Worm (Caenorhabditis elegans) whole organism, L1 larva: ENCODE measurements around the gene Y42A5A.5.

Experiments
- efl-1 ChIP-seq, 4 experiments: fragments of 150-350 bp; optimal IDR thresholded peaks in 3 of 4; peaks in 1 of 4; 1 replicate in 1 of 4; 2 replicates in 3 of 4; lab custom pipeline; 2014; ENCODE audit warnings: missing biosample characterization in 2 of 4, missing genetic modification characterization in 2 of 4, missing genetic modification reagents in 2 of 4
- egl-13 ChIP-seq: sonication (generic microtip); optimal IDR thresholded peaks from 2 replicates; lab custom pipeline; 2016; ENCODE audit warnings: missing genotype, missing genetic modification reagents, missing genetic modification characterization, missing compliant biosample characterization
- sox-4 ChIP-seq: sonication (generic microtip); optimal IDR thresholded peaks from 2 replicates; lab custom pipeline; 2016; ENCODE audit warnings: missing genetic modification characterization, missing compliant biosample characterization

DNA sequence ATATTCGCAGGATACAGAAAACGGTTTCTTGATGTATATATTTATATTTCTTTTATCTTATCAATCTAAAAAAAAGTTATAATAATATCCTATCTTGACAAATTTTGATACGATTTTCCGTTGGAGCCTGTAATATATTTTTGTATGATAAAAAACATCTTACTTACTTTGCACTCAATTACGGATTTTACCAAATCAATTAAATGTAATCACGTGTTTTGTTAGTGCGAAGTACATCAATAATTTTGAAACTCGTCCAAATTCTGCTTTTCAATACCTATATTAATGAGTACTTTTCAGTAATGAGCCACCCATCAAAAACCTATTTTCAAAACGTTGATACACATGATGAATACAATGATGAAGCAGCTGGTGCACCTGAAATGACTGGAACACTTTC is 39.9 kb upstream of the Y42A5A.5 start, which contains the start of gene T19C4.1:
- TF ChIP-seq sox-4 (no peak), egl-13 (tag; lab: Kevin White, UChicago) (no peak), efl-1 (optimal IDR thresholded peaks at IDR 0.05; lab: Kevin White, UChicago) (no peak), efl-1 (GFP tag; optimal IDR thresholded peaks at IDR 0.05 in 1 of 2; lab: Kevin White, UChicago) (no peak)
